Worm (Caenorhabditis elegans) whole organism, late embryonic: ENCODE measurements around the gene epn-1.

Experiments
- C08G9.2 ChIP-seq: sonication (generic microtip); optimal IDR thresholded peaks from 2 replicates; lab custom pipeline; 2016; ENCODE audit warnings: mild to moderate bottlenecking, missing genetic modification characterization, moderate library complexity, missing compliant biosample characterization
- K02D7.2 ChIP-seq: sonication (generic microtip); optimal IDR thresholded peaks from 2 replicates; lab custom pipeline; 2017; ENCODE audit warnings: mild to moderate bottlenecking, missing genetic modification characterization, missing compliant biosample characterization
- K09A11.1 ChIP-seq: sonication (generic microtip); optimal IDR thresholded peaks from 2 replicates; lab custom pipeline; 2017; ENCODE audit warnings: antibody characterized with exemption, mild to moderate bottlenecking, missing genetic modification characterization, missing compliant biosample characterization; ENCODE audit not compliant: insufficient read depth
- T23F11.4 ChIP-seq: fragments of 200-800 bp; sonication (Bioruptor generic); optimal IDR thresholded peaks from 2 replicates; lab custom pipeline; 2018; ENCODE audit warnings: mild to moderate bottlenecking, missing genetic modification characterization, missing compliant biosample characterization
- ahr-1 ChIP-seq: sonication (generic microtip); optimal IDR thresholded peaks from 2 replicates; lab custom pipeline; 2016; ENCODE audit warnings: missing genetic modification characterization, missing compliant biosample characterization
- ama-1 ChIP-seq: fragments of 150-350 bp; optimal IDR thresholded peaks from 2 replicates; lab custom pipeline; 2014
- ceh-18 ChIP-seq: sonication (generic microtip); optimal IDR thresholded peaks from 2 replicates; lab custom pipeline; 2016; ENCODE audit warnings: missing genetic modification characterization, missing compliant biosample characterization
- ceh-19 ChIP-seq: fragments of 200-800 bp; sonication (Bioruptor generic); optimal IDR thresholded peaks from 2 replicates; lab custom pipeline; 2018; ENCODE audit warnings: mild to moderate bottlenecking, missing genetic modification characterization, missing compliant biosample characterization
- ceh-2 ChIP-seq: sonication (generic microtip); optimal IDR thresholded peaks from 2 replicates; lab custom pipeline; 2016; ENCODE audit warnings: missing genotype, missing genetic modification characterization, missing compliant biosample characterization
- ceh-22 ChIP-seq: sonication (generic microtip); optimal IDR thresholded peaks from 2 replicates; lab custom pipeline; 2017; ENCODE audit warnings: missing biosample characterization, missing genetic modification characterization
- ceh-24 ChIP-seq: sonication (generic microtip); optimal IDR thresholded peaks from 2 replicates; lab custom pipeline; 2016; ENCODE audit warnings: mild to moderate bottlenecking, missing genetic modification characterization, missing compliant biosample characterization
- ceh-31 ChIP-seq: sonication (generic microtip); optimal IDR thresholded peaks from 2 replicates; lab custom pipeline; 2016; ENCODE audit warnings: missing genetic modification characterization, missing compliant biosample characterization
- ceh-34 ChIP-seq: sonication (generic microtip); optimal IDR thresholded peaks from 2 replicates; lab custom pipeline; 2016; ENCODE audit warnings: mild to moderate bottlenecking, missing genetic modification characterization, missing compliant biosample characterization
- ceh-45 ChIP-seq: fragments of 200-800 bp; sonication (Bioruptor generic); IDR thresholded peaks from 2 replicates; pipeline ENCODE4 v1.3.6; 2022; ENCODE audit warnings: missing genetic modification reagents, missing genetic modification characterization, missing compliant biosample characterization
- ceh-6 ChIP-seq: fragments of 200-800 bp; sonication (Bioruptor generic); optimal IDR thresholded peaks from 2 replicates; lab custom pipeline; 2018; ENCODE audit warnings: mild to moderate bottlenecking, missing genetic modification characterization, missing compliant biosample characterization
- ceh-9 ChIP-seq: sonication (generic microtip); optimal IDR thresholded peaks from 2 replicates; lab custom pipeline; 2016; ENCODE audit warnings: mild to moderate bottlenecking, missing genetic modification characterization, inconsistent platforms, missing compliant biosample characterization
- che-1 ChIP-seq: sonication (generic microtip); optimal IDR thresholded peaks from 2 replicates; lab custom pipeline; 2016; ENCODE audit warnings: mild to moderate bottlenecking, missing genetic modification characterization, missing compliant biosample characterization
- dve-1 ChIP-seq: sonication (generic microtip); optimal IDR thresholded peaks from 2 replicates; lab custom pipeline; 2017; ENCODE audit warnings: antibody characterized with exemption, mild to moderate bottlenecking, missing genetic modification characterization, missing compliant biosample characterization
- elt-2 ChIP-seq: sonication (generic microtip); optimal IDR thresholded peaks from 2 replicates; lab custom pipeline; 2016; ENCODE audit warnings: missing genetic modification reagents, missing genetic modification characterization, missing compliant biosample characterization
- elt-4 ChIP-seq: sonication (generic microtip); optimal IDR thresholded peaks from 2 replicates; lab custom pipeline; 2016; ENCODE audit warnings: missing genetic modification characterization, missing compliant biosample characterization
- ets-4 ChIP-seq: sonication (generic microtip); optimal IDR thresholded peaks from 2 replicates; lab custom pipeline; 2016; ENCODE audit warnings: missing genetic modification characterization, missing compliant biosample characterization
- eyg-1 ChIP-seq: sonication (generic microtip); optimal IDR thresholded peaks from 2 replicates; lab custom pipeline; 2016; ENCODE audit warnings: missing genotype, missing genetic modification characterization, missing compliant biosample characterization
- fax-1 ChIP-seq: sonication (generic microtip); optimal IDR thresholded peaks from 2 replicates; lab custom pipeline; 2016; ENCODE audit warnings: missing genotype, missing genetic modification characterization, missing compliant biosample characterization
- fkh-10 ChIP-seq: fragments of 150-350 bp; optimal IDR thresholded peaks from 2 replicates; lab custom pipeline; 2014; ENCODE audit warnings: missing biosample characterization, missing genetic modification reagents, missing genetic modification characterization
- fkh-6 ChIP-seq: sonication (generic microtip); optimal IDR thresholded peaks from 2 replicates; lab custom pipeline; 2016; ENCODE audit warnings: missing genetic modification characterization, missing compliant biosample characterization
- gmeb-2 ChIP-seq: sonication (generic microtip); optimal IDR thresholded peaks from 2 replicates; lab custom pipeline; 2016; ENCODE audit warnings: missing genetic modification characterization, inconsistent platforms, missing compliant biosample characterization
- hlh-15 ChIP-seq: sonication (generic microtip); optimal IDR thresholded peaks from 2 replicates; lab custom pipeline; 2016; ENCODE audit warnings: missing genetic modification characterization, missing compliant biosample characterization
- hlh-30 ChIP-seq: sonication (generic microtip); optimal IDR thresholded peaks from 2 replicates; lab custom pipeline; 2017; ENCODE audit warnings: antibody characterized with exemption, missing genetic modification characterization, missing compliant biosample characterization; ENCODE audit not compliant: insufficient read depth
- hlh-6 ChIP-seq: sonication (generic microtip); optimal IDR thresholded peaks from 2 replicates; lab custom pipeline; 2016; ENCODE audit warnings: missing genotype, missing genetic modification characterization, missing compliant biosample characterization
- hlh-8 ChIP-seq: sonication (generic microtip); optimal IDR thresholded peaks from 2 replicates; lab custom pipeline; 2016; ENCODE audit warnings: missing genotype, missing genetic modification characterization, missing compliant biosample characterization
- madf-2 ChIP-seq: sonication (generic microtip); optimal IDR thresholded peaks from 2 replicates; lab custom pipeline; 2017; ENCODE audit warnings: missing genetic modification characterization, missing compliant biosample characterization
- mec-3 ChIP-seq: sonication (generic microtip); optimal IDR thresholded peaks from 2 replicates; lab custom pipeline; 2016; ENCODE audit warnings: borderline replicate concordance, missing genetic modification characterization, missing compliant biosample characterization
- nhr-232 ChIP-seq: sonication (generic microtip); optimal IDR thresholded peaks from 2 replicates; lab custom pipeline; 2016; ENCODE audit warnings: missing genetic modification characterization, missing compliant biosample characterization
- pag-3 ChIP-seq: sonication (generic microtip); optimal IDR thresholded peaks from 2 replicates; lab custom pipeline; 2016; ENCODE audit warnings: missing compliant biosample characterization, missing genetic modification characterization, borderline replicate concordance
- pat-9 ChIP-seq: fragments of 200-800 bp; sonication (Bioruptor generic); optimal IDR thresholded peaks from 2 replicates; lab custom pipeline; 2018; ENCODE audit warnings: mild to moderate bottlenecking, missing genetic modification characterization, moderate library complexity, missing compliant biosample characterization
- pax-1 ChIP-seq: fragments of 150-350 bp; optimal IDR thresholded peaks from 2 replicates; lab custom pipeline; 2014; ENCODE audit warnings: missing biosample characterization, missing genetic modification characterization
- pha-2 ChIP-seq: sonication (generic microtip); optimal IDR thresholded peaks from 2 replicates; lab custom pipeline; 2017; ENCODE audit warnings: mild to moderate bottlenecking, missing genetic modification characterization, missing compliant biosample characterization
- pha-4 ChIP-seq: fragments of 150-350 bp; optimal IDR thresholded peaks from 2 replicates; lab custom pipeline; 2018; ENCODE audit warnings: missing biosample characterization, missing genetic modification reagents, missing genetic modification characterization
- pqm-1 ChIP-seq: sonication (generic microtip); optimal IDR thresholded peaks from 2 replicates; lab custom pipeline; 2016; ENCODE audit warnings: missing genetic modification characterization, missing compliant biosample characterization
- pros-1 ChIP-seq: fragments of 150-350 bp; optimal IDR thresholded peaks from 2 replicates; lab custom pipeline; 2014; ENCODE audit warnings: missing biosample characterization, missing genetic modification reagents, missing genetic modification characterization
- rnt-1 ChIP-seq: sonication (generic microtip); optimal IDR thresholded peaks from 2 replicates; lab custom pipeline; 2016; ENCODE audit warnings: missing genetic modification characterization, missing compliant biosample characterization
- syd-9 ChIP-seq: sonication (generic microtip); optimal IDR thresholded peaks from 2 replicates; lab custom pipeline; 2016; ENCODE audit warnings: mild to moderate bottlenecking, missing genetic modification characterization, moderate library complexity, missing compliant biosample characterization
- tbx-2 ChIP-seq: sonication (generic microtip); optimal IDR thresholded peaks from 2 replicates; lab custom pipeline; 2016; ENCODE audit warnings: missing genetic modification characterization, missing compliant biosample characterization
- tbx-7 ChIP-seq: sonication (generic microtip); optimal IDR thresholded peaks from 2 replicates; lab custom pipeline; 2016; ENCODE audit warnings: missing genotype, missing genetic modification characterization, missing compliant biosample characterization
- ttx-3 ChIP-seq: sonication (generic microtip); optimal IDR thresholded peaks from 2 replicates; lab custom pipeline; 2016; ENCODE audit warnings: missing genetic modification reagents, missing genetic modification characterization, missing compliant biosample characterization
- unc-3 ChIP-seq, 2 experiments: fragments of 200-800 bp in 1 of 2; sonication (Bioruptor generic) in 1 of 2; sonication (generic microtip) in 1 of 2; conservative IDR thresholded peaks in 1 of 2; optimal IDR thresholded peaks in 1 of 2; 2 replicates each; pipeline versions ENCODE4 v1.3.6 to Lab custom; 2016 to 2022; ENCODE audit warnings: missing compliant biosample characterization in 2 of 2, missing genetic modification characterization in 2 of 2, missing genetic modification reagents in 1 of 2
- unc-42 ChIP-seq: sonication (generic microtip); optimal IDR thresholded peaks from 2 replicates; lab custom pipeline; 2016; ENCODE audit warnings: missing genotype, missing genetic modification characterization, missing compliant biosample characterization
- unc-86 ChIP-seq: sonication (generic microtip); optimal IDR thresholded peaks from 2 replicates; lab custom pipeline; 2016; ENCODE audit warnings: missing genetic modification characterization, missing compliant biosample characterization
- zip-5 ChIP-seq: sonication (generic microtip); optimal IDR thresholded peaks from 2 replicates; lab custom pipeline; 2016; ENCODE audit warnings: missing genetic modification characterization, missing compliant biosample characterization
- ztf-16 ChIP-seq: sonication (generic microtip); optimal IDR thresholded peaks from 2 replicates; lab custom pipeline; 2017; ENCODE audit warnings: missing genetic modification characterization, missing compliant biosample characterization

The epn-1 gene

ce11 chrX:14841030-14841429 is 22.7 kb upstream of the epn-1 start (continued):
- TF ChIP-seq ztf-16 (tag; lab: Kevin White, UChicago) (no peak), ceh-24 (tag; lab: Kevin White, UChicago) (no peak), eyg-1 (tag; lab: Kevin White, UChicago) (no peak), ahr-1 (tag; lab: Kevin White, UChicago) (no peak), pag-3 (tag; lab: Kevin White, UChicago) (peak; percentile 58), elt-4 (tag; lab: Kevin White, UChicago) (no peak), hlh-8 (tag; lab: Kevin White, UChicago) (peak; percentile 43), fkh-6 (peak; percentile 21), ceh-18 (tag; lab: Kevin White, UChicago) (peak; percentile 95), C08G9.2 (tag; lab: Kevin White, UChicago) (peak; percentile 46), hlh-15 (no peak), ets-4 (tag; lab: Kevin White, UChicago) (no peak), ttx-3 (tag; lab: Kevin White, UChicago) (no peak), ceh-34 (peak; percentile 56), ceh-19 (GFP tag; lab: Kevin White, UChicago) (peak; percentile 35), ceh-31 (tag; lab: Kevin White, UChicago) (peak; percentile 91), hlh-30 (tag; lab: Kevin White, UChicago) (peak; percentile 82), hlh-6 (tag; lab: Kevin White, UChicago) (no peak), pax-1 (tag; lab: Kevin White, UChicago) (no peak), ceh-9 (tag; lab: Kevin White, UChicago) (no peak), nhr-232 (tag; lab: Kevin White, UChicago) (no peak), gmeb-2 (tag; lab: Kevin White, UChicago) (no peak), ceh-45 (no peak), ama-1 (lab: Kevin White, UChicago) (no peak), pqm-1 (no peak), K09A11.1 (tag; lab: Kevin White, UChicago) (no peak), ceh-2 (tag; lab: Kevin White, UChicago) (peak; percentile 23), rnt-1 (tag; lab: Kevin White, UChicago) (peak; percentile 74), elt-2 (peak; percentile 64), ceh-6 (no peak), ceh-22 (tag; lab: Kevin White, UChicago) (no peak), pros-1 (tag; lab: Kevin White, UChicago) (peak; percentile 52), che-1 (no peak), unc-42 (tag; lab: Kevin White, UChicago) (peak; percentile 93), syd-9 (tag; lab: Kevin White, UChicago) (peak; percentile 44), zip-5 (no peak), unc-3 (GFP tag; conservative IDR thresholded peaks at IDR 0.05; lab: Robert Waterston, UW) (no peak), unc-3 (tag; optimal IDR thresholded peaks at IDR 0.05; lab: Kevin White, UChicago) (peak; percentile 14), pat-9 (tag; lab: Kevin White, UChicago) (no peak), pha-4 (no peak), fkh-10 (GFP tag; lab: Kevin White, UChicago) (no peak), tbx-2 (tag; lab: Kevin White, UChicago) (peak; percentile 91), T23F11.4 (GFP tag; lab: Kevin White, UChicago) (no peak), mec-3 (tag; lab: Kevin White, UChicago) (no peak), tbx-7 (no peak), unc-86 (no peak), K02D7.2 (tag; lab: Kevin White, UChicago) (no peak), dve-1 (tag; lab: Kevin White, UChicago) (peak; percentile 67), madf-2 (no peak), fax-1 (tag; lab: Kevin White, UChicago) (no peak), pha-2 (tag; lab: Kevin White, UChicago) (peak; percentile 46)
